Fruit fly (Drosophila melanogaster): ENCODE data around the gene Eip78C.

Gene Eip78C

DNA sequence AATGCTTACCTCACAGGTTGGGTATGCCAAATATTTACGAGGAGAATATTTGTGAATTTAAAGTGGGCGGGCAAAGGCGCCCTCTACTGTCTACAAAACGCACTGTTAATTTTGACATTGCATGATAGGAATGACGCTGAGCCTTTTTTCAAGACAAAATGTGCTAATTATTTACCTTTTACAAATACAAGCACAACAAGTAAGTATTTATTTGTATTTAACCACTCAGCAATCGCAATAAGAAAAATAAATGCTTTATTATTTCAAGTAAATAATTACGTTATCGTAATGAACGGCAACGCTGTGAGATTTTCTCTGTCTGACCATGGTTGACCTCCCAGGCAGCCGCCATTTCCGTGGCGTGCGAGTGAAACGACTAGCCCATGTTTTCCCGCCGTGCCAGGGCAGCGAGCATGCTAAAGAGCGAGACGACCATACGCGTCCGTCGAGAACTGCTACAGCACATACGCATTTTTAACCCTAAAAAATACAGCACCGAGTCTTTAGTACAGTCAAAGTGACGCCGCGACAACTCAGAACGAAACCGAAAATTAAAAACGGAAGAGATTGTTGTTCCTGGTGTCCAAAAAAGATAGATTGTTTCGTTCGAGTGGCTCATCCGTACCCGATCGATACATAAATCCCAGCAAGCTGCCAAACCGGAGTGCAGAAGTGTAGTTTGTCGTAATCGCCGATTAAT is 59.4 kb downstream of the Eip78C start, which contains the start of the genes CG12974 and pzg (continued):
- TF ChIP-seq Dref (GFP tag; IDR thresholded peaks at IDR 0.05), result peak; percentile 40
- TF ChIP-seq CG6254 (GFP tag; optimal IDR thresholded peaks at IDR 0.05), result no peak
- peak; percentile 61 for TF ChIP-seq stwl (tag; optimal IDR thresholded peaks at IDR 0.05)
- TF ChIP-seq CG17359 (tag; optimal IDR thresholded peaks at IDR 0.05), result peak; percentile 54
- TF ChIP-seq CG9609 (GFP tag; optimal IDR thresholded peaks at IDR 0.05), result peak; percentile 81
- peak; percentile 79 for TF ChIP-seq ERR (GFP tag; optimal IDR thresholded peaks at IDR 0.05)
- TF ChIP-seq lola (GFP tag; optimal IDR thresholded peaks at IDR 0.05), result peak in 1 of 3 experiments; percentile 94
- peak; percentile 61; the same call in 1 of the 2 replicates for TF ChIP-seq ranshi (GFP tag; IDR thresholded peaks at IDR 0.05)
- TF ChIP-seq CG42726 (GFP tag; IDR thresholded peaks at IDR 0.05; ENCODE audit: partially characterized antibody), result peak; percentile 45; the same call in 1 of the 2 replicates
- TF ChIP-seq CG4424 (GFP tag; optimal IDR thresholded peaks at IDR 0.05), result peak; percentile 83
- peak; percentile 64; the same call in 1 of the 2 replicates for TF ChIP-seq ro (GFP tag; IDR thresholded peaks at IDR 0.05)
- peak; percentile 42; the same call in 1 of the 2 replicates for TF ChIP-seq ap (GFP tag; IDR thresholded peaks at IDR 0.05)
- peak; percentile 87 for TF ChIP-seq bcd (GFP tag; optimal IDR thresholded peaks at IDR 0.05)
- no peak for TF ChIP-seq CG5245 (GFP tag; optimal IDR thresholded peaks at IDR 0.05)
- TF ChIP-seq pzg (GFP tag; optimal IDR thresholded peaks at IDR 0.05), result peak; percentile 96
- peak; percentile 55 for TF ChIP-seq da (GFP tag; optimal IDR thresholded peaks at IDR 0.05)
- TF ChIP-seq CG4820 (GFP tag; optimal IDR thresholded peaks at IDR 0.05), result peak; percentile 77
- TF ChIP-seq Sry-δ (GFP tag; optimal IDR thresholded peaks at IDR 0.05), result peak; percentile 72
- no peak for TF ChIP-seq oc (tag; optimal IDR thresholded peaks at IDR 0.05)
- peak; percentile 79 for TF ChIP-seq CG17802 (tag; optimal IDR thresholded peaks at IDR 0.05)
- TF ChIP-seq CG8290 (GFP tag; optimal IDR thresholded peaks at IDR 0.05), result peak; percentile 34
- peak; percentile 51 to 76 for TF ChIP-seq CG8290 (tag; optimal IDR thresholded peaks at IDR 0.05)
- peak; percentile 45 for TF ChIP-seq scrt (GFP tag; optimal IDR thresholded peaks at IDR 0.05)
- peak; percentile 29 for TF ChIP-seq CG15479 (GFP tag; optimal IDR thresholded peaks at IDR 0.05)
- TF ChIP-seq Oaz (GFP tag; IDR thresholded peaks at IDR 0.05), result peak; percentile 90
- TF ChIP-seq CG2889 (GFP tag; IDR thresholded peaks at IDR 0.05), result peak; percentile 80; the same call in 2 of the 3 replicates
- peak; percentile 25 for TF ChIP-seq Neu2 (GFP tag; optimal IDR thresholded peaks at IDR 0.05; ENCODE audit: borderline replicate concordance)
- TF ChIP-seq run (tag; optimal IDR thresholded peaks at IDR 0.05), result no peak
- peak; percentile 96 for TF ChIP-seq Med (GFP tag)
- peak; percentile 74 for TF ChIP-seq Nf-YC (tag; optimal IDR thresholded peaks at IDR 0.05)
- 0 out of 2 replicates have a peak, but pooled peaks have one; percentile 14 for TF ChIP-seq Taf1 (GFP tag; IDR thresholded peaks at IDR 0.05)
- TF ChIP-seq dmrt11E (tag; optimal IDR thresholded peaks at IDR 0.05), result peak; percentile 95
- TF ChIP-seq gt (GFP tag; IDR thresholded peaks at IDR 0.05), result peak; percentile 85
- peak; percentile 67; the same call in 1 of the 2 replicates for TF ChIP-seq ato (GFP tag; IDR thresholded peaks at IDR 0.05; ENCODE audit: partially characterized antibody)
- peak; percentile 72 for TF ChIP-seq sna (GFP tag; IDR thresholded peaks at IDR 0.05; ENCODE audit: partially characterized antibody)
- peak; percentile 97 for TF ChIP-seq CG1832 (GFP tag; optimal IDR thresholded peaks at IDR 0.05)
- peak; percentile 41 for TF ChIP-seq CG12071 (GFP tag; optimal IDR thresholded peaks at IDR 0.05)
- TF ChIP-seq rib (GFP tag; IDR thresholded peaks at IDR 0.05), result no peak; the same call in 1 of the 2 replicates
- TF ChIP-seq Mad (GFP tag; optimal IDR thresholded peaks at IDR 0.05), result peak; percentile 59
- TF ChIP-seq Fer2 (tag; optimal IDR thresholded peaks at IDR 0.05), result peak; percentile 61
- peak; percentile 22 for TF ChIP-seq fd64A (GFP tag; optimal IDR thresholded peaks at IDR 0.05)
- peak; percentile 5 for TF ChIP-seq CG31388 (GFP tag; optimal IDR thresholded peaks at IDR 0.05)
- TF ChIP-seq CG12769 (tag; optimal IDR thresholded peaks at IDR 0.05), result peak; percentile 61
- TF ChIP-seq yki (optimal IDR thresholded peaks at IDR 0.05), result peak; percentile 13
- TF ChIP-seq pros (GFP tag; optimal IDR thresholded peaks at IDR 0.05), result no peak
- peak; percentile 80 for TF ChIP-seq al (GFP tag; IDR thresholded peaks at IDR 0.05)
- TF ChIP-seq Ets97D (GFP tag; optimal IDR thresholded peaks at IDR 0.05), result peak; percentile 97
- TF ChIP-seq HmgD (GFP tag; optimal IDR thresholded peaks at IDR 0.05), result peak; percentile 83
- TF ChIP-seq CG31224 (GFP tag; IDR thresholded peaks at IDR 0.05), result peak; percentile 48; the same call in 1 of the 2 replicates

Measured in whole organism, embryonic.